Worm (Caenorhabditis elegans) whole organism, late embryonic: Measurements from ENCODE around the gene str-57.
"Not testable (repeated sequence)": the region's sequence is repeated elsewhere in the genome, so short reads cannot be mapped to it uniquely, and the experiment has no call there.

Experiments
- C08G9.2 ChIP-seq: sonication (generic microtip); optimal IDR thresholded peaks from 2 replicates; lab custom pipeline; 2016; ENCODE audit warnings: mild to moderate bottlenecking, missing genetic modification characterization, moderate library complexity, missing compliant biosample characterization
- K09A11.1 ChIP-seq: sonication (generic microtip); optimal IDR thresholded peaks from 2 replicates; lab custom pipeline; 2017; ENCODE audit warnings: antibody characterized with exemption, mild to moderate bottlenecking, missing genetic modification characterization, missing compliant biosample characterization; ENCODE audit not compliant: insufficient read depth
- ceh-19 ChIP-seq: fragments of 200-800 bp; sonication (Bioruptor generic); optimal IDR thresholded peaks from 2 replicates; lab custom pipeline; 2018; ENCODE audit warnings: mild to moderate bottlenecking, missing genetic modification characterization, missing compliant biosample characterization
- ceh-22 ChIP-seq: sonication (generic microtip); optimal IDR thresholded peaks from 2 replicates; lab custom pipeline; 2017; ENCODE audit warnings: missing biosample characterization, missing genetic modification characterization
- ceh-24 ChIP-seq: sonication (generic microtip); optimal IDR thresholded peaks from 2 replicates; lab custom pipeline; 2016; ENCODE audit warnings: mild to moderate bottlenecking, missing genetic modification characterization, missing compliant biosample characterization
- ceh-34 ChIP-seq: sonication (generic microtip); optimal IDR thresholded peaks from 2 replicates; lab custom pipeline; 2016; ENCODE audit warnings: mild to moderate bottlenecking, missing genetic modification characterization, missing compliant biosample characterization
- che-1 ChIP-seq: sonication (generic microtip); optimal IDR thresholded peaks from 2 replicates; lab custom pipeline; 2016; ENCODE audit warnings: mild to moderate bottlenecking, missing genetic modification characterization, missing compliant biosample characterization
- dmd-4 ChIP-seq: sonication (generic microtip); optimal IDR thresholded peaks from 2 replicates; lab custom pipeline; 2016; ENCODE audit warnings: borderline replicate concordance, missing genetic modification characterization, missing compliant biosample characterization
- elt-2 ChIP-seq: sonication (generic microtip); optimal IDR thresholded peaks from 2 replicates; lab custom pipeline; 2016; ENCODE audit warnings: missing genetic modification reagents, missing genetic modification characterization, missing compliant biosample characterization
- eyg-1 ChIP-seq: sonication (generic microtip); optimal IDR thresholded peaks from 2 replicates; lab custom pipeline; 2016; ENCODE audit warnings: missing genotype, missing genetic modification characterization, missing compliant biosample characterization
- fax-1 ChIP-seq: sonication (generic microtip); optimal IDR thresholded peaks from 2 replicates; lab custom pipeline; 2016; ENCODE audit warnings: missing genotype, missing genetic modification characterization, missing compliant biosample characterization
- gmeb-2 ChIP-seq: sonication (generic microtip); optimal IDR thresholded peaks from 2 replicates; lab custom pipeline; 2016; ENCODE audit warnings: missing genetic modification characterization, inconsistent platforms, missing compliant biosample characterization
- hlh-13 ChIP-seq: fragments of 200-800 bp; sonication (Bioruptor generic); optimal IDR thresholded peaks from 2 replicates; lab custom pipeline; 2018; ENCODE audit warnings: mild to moderate bottlenecking, missing genetic modification characterization, missing compliant biosample characterization
- hlh-15 ChIP-seq: sonication (generic microtip); optimal IDR thresholded peaks from 2 replicates; lab custom pipeline; 2016; ENCODE audit warnings: missing genetic modification characterization, missing compliant biosample characterization
- hlh-30 ChIP-seq: sonication (generic microtip); optimal IDR thresholded peaks from 2 replicates; lab custom pipeline; 2017; ENCODE audit warnings: antibody characterized with exemption, missing genetic modification characterization, missing compliant biosample characterization; ENCODE audit not compliant: insufficient read depth
- hlh-6 ChIP-seq: sonication (generic microtip); optimal IDR thresholded peaks from 2 replicates; lab custom pipeline; 2016; ENCODE audit warnings: missing genotype, missing genetic modification characterization, missing compliant biosample characterization
- hlh-8 ChIP-seq: sonication (generic microtip); optimal IDR thresholded peaks from 2 replicates; lab custom pipeline; 2016; ENCODE audit warnings: missing genotype, missing genetic modification characterization, missing compliant biosample characterization
- lin-11 ChIP-seq: fragments of 200-800 bp; sonication (Bioruptor generic); optimal IDR thresholded peaks from 2 replicates; lab custom pipeline; 2018; ENCODE audit warnings: mild to moderate bottlenecking, missing genetic modification characterization, missing compliant biosample characterization
- madf-2 ChIP-seq: sonication (generic microtip); optimal IDR thresholded peaks from 2 replicates; lab custom pipeline; 2017; ENCODE audit warnings: missing genetic modification characterization, missing compliant biosample characterization
- nhr-11 ChIP-seq: fragments of 150-350 bp; optimal IDR thresholded peaks from 2 replicates; lab custom pipeline; 2014; ENCODE audit warnings: missing biosample characterization, missing genetic modification characterization
- npax-4 ChIP-seq: sonication (generic microtip); optimal IDR thresholded peaks from 2 replicates; lab custom pipeline; 2016; ENCODE audit warnings: missing genetic modification characterization, missing compliant biosample characterization
- pag-3 ChIP-seq: sonication (generic microtip); optimal IDR thresholded peaks from 2 replicates; lab custom pipeline; 2016; ENCODE audit warnings: missing compliant biosample characterization, missing genetic modification characterization, borderline replicate concordance
- pat-9 ChIP-seq: fragments of 200-800 bp; sonication (Bioruptor generic); optimal IDR thresholded peaks from 2 replicates; lab custom pipeline; 2018; ENCODE audit warnings: mild to moderate bottlenecking, missing genetic modification characterization, moderate library complexity, missing compliant biosample characterization
- pax-1 ChIP-seq: fragments of 150-350 bp; optimal IDR thresholded peaks from 2 replicates; lab custom pipeline; 2014; ENCODE audit warnings: missing biosample characterization, missing genetic modification characterization
- pha-4 ChIP-seq: fragments of 150-350 bp; optimal IDR thresholded peaks from 2 replicates; lab custom pipeline; 2018; ENCODE audit warnings: missing biosample characterization, missing genetic modification reagents, missing genetic modification characterization
- pqm-1 ChIP-seq: sonication (generic microtip); optimal IDR thresholded peaks from 2 replicates; lab custom pipeline; 2016; ENCODE audit warnings: missing genetic modification characterization, missing compliant biosample characterization
- pros-1 ChIP-seq: fragments of 150-350 bp; optimal IDR thresholded peaks from 2 replicates; lab custom pipeline; 2014; ENCODE audit warnings: missing biosample characterization, missing genetic modification reagents, missing genetic modification characterization
- ref-2 ChIP-seq: sonication (generic microtip); optimal IDR thresholded peaks from 2 replicates; lab custom pipeline; 2016; ENCODE audit warnings: missing genetic modification characterization, missing compliant biosample characterization
- rnt-1 ChIP-seq: sonication (generic microtip); optimal IDR thresholded peaks from 2 replicates; lab custom pipeline; 2016; ENCODE audit warnings: missing genetic modification characterization, missing compliant biosample characterization
- unc-55 ChIP-seq: sonication (generic microtip); optimal IDR thresholded peaks from 2 replicates; lab custom pipeline; 2017; ENCODE audit warnings: missing biosample characterization, missing genetic modification reagents, missing genetic modification characterization
- unc-86 ChIP-seq: sonication (generic microtip); optimal IDR thresholded peaks from 2 replicates; lab custom pipeline; 2016; ENCODE audit warnings: missing genetic modification characterization, missing compliant biosample characterization
- zip-5 ChIP-seq: sonication (generic microtip); optimal IDR thresholded peaks from 2 replicates; lab custom pipeline; 2016; ENCODE audit warnings: missing genetic modification characterization, missing compliant biosample characterization

Gene str-57

DNA sequence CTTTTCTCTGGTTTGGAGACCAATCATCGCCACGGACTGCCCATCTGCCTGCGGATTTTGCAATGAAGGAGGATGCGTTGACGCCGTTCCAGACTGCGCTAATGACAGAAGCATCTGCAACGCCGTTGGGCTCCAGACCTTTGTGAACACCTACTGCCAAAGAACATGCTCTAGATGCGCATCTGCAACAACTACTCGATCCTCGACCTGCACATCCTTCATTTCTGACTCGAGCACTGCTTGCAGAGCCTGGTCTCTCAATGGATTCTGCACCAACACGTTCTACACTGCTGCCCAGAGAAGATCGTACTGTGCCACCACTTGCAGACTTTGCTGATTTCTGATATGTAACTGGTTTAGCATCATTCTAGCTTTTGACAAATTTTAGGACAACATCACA is 30.1 kb downstream of the str-57 start:
- no peak for TF ChIP-seq ceh-19
- no peak for TF ChIP-seq dmd-4 (tag; lab: Kevin White, UChicago)
- TF ChIP-seq C08G9.2 (tag; lab: Kevin White, UChicago), result no peak
- TF ChIP-seq pat-9 (tag; lab: Kevin White, UChicago), result no peak
- TF ChIP-seq ref-2, result no peak
- TF ChIP-seq pqm-1 (tag; lab: Kevin White, UChicago), result no peak

DNA sequence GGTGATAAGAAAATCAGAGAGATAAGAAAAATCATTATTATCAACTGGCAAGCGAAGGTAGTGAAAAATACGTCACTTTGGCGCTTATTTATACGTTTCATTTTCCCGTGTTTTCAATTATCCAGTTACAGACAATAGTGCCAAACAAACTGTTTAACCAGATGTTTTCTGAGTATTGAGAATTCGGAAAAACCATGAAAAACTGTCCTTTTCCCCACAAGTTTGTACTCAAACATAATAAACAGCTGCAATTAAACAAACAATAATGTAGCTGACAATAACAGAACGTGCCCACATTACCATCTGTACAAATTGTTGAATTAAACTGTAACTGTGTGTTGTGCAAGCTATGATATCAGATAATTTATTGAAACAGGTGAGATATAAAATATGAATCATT is 35.1 kb downstream of the str-57 start, which contains the start of the genes F35E8.1 and F35E8.2:
Gene F35E8.1, minus strand, starts transcription at position 101 of the 400 bp plus-strand sequence.
Gene F35E8.2, plus strand, starts transcription at position 132 of the 400 bp plus-strand sequence.
- TF ChIP-seq ceh-19; fax-1 (tag; lab: Kevin White, UChicago); unc-86 (tag; lab: Kevin White, UChicago): not testable (repeated sequence)

DNA sequence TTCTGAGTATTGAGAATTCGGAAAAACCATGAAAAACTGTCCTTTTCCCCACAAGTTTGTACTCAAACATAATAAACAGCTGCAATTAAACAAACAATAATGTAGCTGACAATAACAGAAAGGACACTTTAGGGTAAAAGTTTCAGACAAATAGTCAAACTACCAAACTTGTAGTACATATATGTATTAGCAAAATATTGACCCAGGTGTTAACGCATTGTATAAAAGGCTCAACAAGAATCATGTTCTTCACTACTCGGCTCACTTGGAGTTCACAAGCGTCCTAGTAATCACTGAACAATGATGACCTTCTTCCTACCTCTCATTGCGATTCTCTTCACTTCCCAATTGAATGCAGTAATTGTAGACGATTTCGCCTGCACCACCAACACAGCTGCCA is 41.4 kb downstream of the str-57 start, which contains the start of gene F35E8.6:
Gene F35E8.6, plus strand, starts transcription at position 301 of the 400 bp plus-strand sequence.
- TF ChIP-seq dmd-4 (tag; lab: Kevin White, UChicago) (no peak), pha-4 (no peak), hlh-15 (tag; lab: Kevin White, UChicago) (no peak), ceh-34 (tag; lab: Kevin White, UChicago) (no peak)

DNA sequence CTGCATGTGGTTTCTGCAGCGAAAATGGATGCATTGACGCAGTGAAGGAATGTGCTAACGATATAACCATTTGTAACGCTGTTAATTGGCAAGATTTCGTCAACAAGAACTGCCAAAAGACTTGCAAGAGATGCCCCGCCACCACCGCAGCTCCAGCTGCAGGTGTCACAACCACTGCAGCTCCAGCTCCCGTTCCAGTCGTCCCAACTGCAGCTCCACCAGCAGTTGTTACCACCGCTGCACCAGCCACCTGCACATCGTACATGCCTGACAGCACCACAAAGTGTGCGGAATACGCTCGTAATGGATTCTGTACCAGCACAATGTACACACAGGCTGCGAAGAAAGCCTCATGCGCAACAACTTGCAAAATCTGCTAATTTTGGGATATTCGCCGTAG is 42.2 kb downstream of the str-57 start:
- TF ChIP-seq rnt-1 (tag; lab: Kevin White, UChicago) (no peak), nhr-11 (tag; lab: Kevin White, UChicago) (no peak), ceh-24 (tag; lab: Kevin White, UChicago) (no peak), gmeb-2 (tag; lab: Kevin White, UChicago) (no peak), pat-9 (tag; lab: Kevin White, UChicago) (no peak), che-1 (tag; lab: Kevin White, UChicago) (no peak), lin-11 (tag; lab: Kevin White, UChicago) (no peak), npax-4 (tag; lab: Kevin White, UChicago) (no peak), hlh-13 (GFP tag; lab: Kevin White, UChicago) (no peak), hlh-6 (tag; lab: Kevin White, UChicago) (no peak), hlh-30 (tag; lab: Kevin White, UChicago) (no peak), elt-2 (no peak), eyg-1 (tag; lab: Kevin White, UChicago) (no peak), zip-5 (no peak), pros-1 (no peak), ref-2 (no peak), hlh-8 (tag; lab: Kevin White, UChicago) (no peak), ceh-19 (no peak), madf-2 (tag; lab: Kevin White, UChicago) (no peak)

DNA sequence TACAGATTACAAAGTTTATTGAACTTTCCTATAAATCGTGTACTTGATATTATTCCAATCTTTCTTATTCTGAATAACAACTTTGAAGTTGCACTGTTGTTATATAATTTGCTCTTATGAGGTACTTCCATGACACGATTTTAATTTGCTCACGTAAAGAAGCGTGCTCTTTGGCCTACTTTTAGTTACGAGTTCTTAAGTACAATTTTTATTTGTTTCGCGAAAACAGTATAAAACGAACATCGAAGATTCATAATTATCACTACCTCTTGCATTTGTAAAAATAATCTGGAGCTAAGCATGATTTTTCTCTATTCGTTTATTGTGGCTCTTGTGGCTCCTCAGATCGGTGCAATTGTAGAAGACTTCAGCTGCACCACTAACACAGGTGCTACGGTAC is 43.3 kb downstream of the str-57 start, which contains the start of gene F35E8.7:
Gene F35E8.7, plus strand, starts transcription at position 301 of the 400 bp plus-strand sequence.
- TF ChIP-seq K09A11.1 (tag; lab: Kevin White, UChicago) (no peak), eyg-1 (tag; lab: Kevin White, UChicago) (no peak), pax-1 (tag; lab: Kevin White, UChicago) (no peak), hlh-6 (tag; lab: Kevin White, UChicago) (no peak)

DNA sequence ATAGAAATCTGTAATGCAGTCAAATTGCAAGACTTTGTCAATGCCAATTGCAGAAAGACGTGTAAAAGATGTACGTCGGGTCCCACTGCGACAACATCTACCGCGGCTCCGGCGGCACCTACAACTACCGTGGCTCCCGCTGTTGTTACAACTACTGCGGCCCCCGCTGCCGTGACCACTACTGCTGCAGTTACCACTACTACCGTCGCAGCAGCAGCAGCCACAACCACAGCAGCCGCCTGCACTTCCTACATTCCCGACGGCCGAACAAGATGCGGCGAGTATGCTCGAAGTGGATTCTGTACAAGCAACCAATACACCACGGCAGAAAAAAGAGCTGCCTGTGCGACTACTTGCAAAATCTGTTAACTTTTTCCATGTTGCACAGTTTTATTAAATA is 44.3 kb downstream of the str-57 start:
- TF ChIP-seq pag-3 (tag; lab: Kevin White, UChicago) (no peak), unc-55 (GFP tag; lab: Kevin White, UChicago) (no peak), ceh-22 (tag; lab: Kevin White, UChicago) (no peak)
